Fruit fly (Drosophila melanogaster): ENCODE data around the gene ovo.
A peak's percentile ranks its signal among the peaks of the same experiment; 100 is the strongest.

The ovo gene

dm6 chrX:5052994-5053393 is 4.9 kb downstream of the ovo start (continued):
- no peak for TF ChIP-seq fkh (GFP tag; optimal IDR thresholded peaks at IDR 0.05)
- peak; percentile 34 for TF ChIP-seq CG8632 (GFP tag; optimal IDR thresholded peaks at IDR 0.05)
- no peak for TF ChIP-seq CG10631 (GFP tag; optimal IDR thresholded peaks at IDR 0.05)
- TF ChIP-seq fd59A (GFP tag; optimal IDR thresholded peaks at IDR 0.05), result peak; percentile 28
- TF ChIP-seq Eip75B (GFP tag; optimal IDR thresholded peaks at IDR 0.05), result peak; percentile 59
- TF ChIP-seq CG8119 (GFP tag; IDR thresholded peaks at IDR 0.05), result peak; percentile 50; the same call in 2 of the 3 replicates
- TF ChIP-seq ss (GFP tag; optimal IDR thresholded peaks at IDR 0.05), result peak; percentile 78 to 90

dm6 chrX:5055011-5055410 is 6.9 kb downstream of the ovo start:
- no peak for TF ChIP-seq CG8119 (GFP tag; IDR thresholded peaks at IDR 0.05)
- no peak for TF ChIP-seq topi (GFP tag; optimal IDR thresholded peaks at IDR 0.05)
- no peak for TF ChIP-seq spab (GFP tag; optimal IDR thresholded peaks at IDR 0.05)
- no peak for TF ChIP-seq vri (GFP tag; optimal IDR thresholded peaks at IDR 0.05)
- no peak for TF ChIP-seq CG11294 (GFP tag; IDR thresholded peaks at IDR 0.05)
- TF ChIP-seq eg (GFP tag; IDR thresholded peaks at IDR 0.05), result no peak
- peak; percentile 23 for TF ChIP-seq Eip78C (GFP tag)
- no peak for TF ChIP-seq Lpt (GFP tag; optimal IDR thresholded peaks at IDR 0.05)
- no peak for TF ChIP-seq CG8319 (GFP tag; optimal IDR thresholded peaks at IDR 0.05)

- TF ChIP-seq svp (GFP tag) (no peak), vri (GFP tag; optimal IDR thresholded peaks at IDR 0.05) (peak; percentile 7), pdm3 (GFP tag; optimal IDR thresholded peaks at IDR 0.05) (peak; percentile 0), CG3919 (GFP tag; optimal IDR thresholded peaks at IDR 0.05) (no peak)
Measured at dm6 chrX:5056076-5056475, 8.0 kb downstream of the ovo start.

dm6 chrX:5058688-5059087 is 10.6 kb downstream of the ovo start:
- TF ChIP-seq vri (GFP tag; optimal IDR thresholded peaks at IDR 0.05) (peak; percentile 19), CG15336 (GFP tag; IDR thresholded peaks at IDR 0.05) (peak; percentile 50; the same call in 1 of the 2 replicates), CG9139 (GFP tag; optimal IDR thresholded peaks at IDR 0.05) (no peak), OdsH (GFP tag; optimal IDR thresholded peaks at IDR 0.05) (peak; percentile 42), acj6 (GFP tag; optimal IDR thresholded peaks at IDR 0.05) (peak; percentile 1), Sox102F (GFP tag; optimal IDR thresholded peaks at IDR 0.05) (peak; percentile 10), CG11294 (GFP tag; IDR thresholded peaks at IDR 0.05) (peak; percentile 54; the same call in 1 of the 2 replicates), Met (GFP tag; optimal IDR thresholded peaks at IDR 0.05) (peak; percentile 18), dac (GFP tag; optimal IDR thresholded peaks at IDR 0.05) (no peak), CG3919 (GFP tag; optimal IDR thresholded peaks at IDR 0.05) (peak; percentile 9), CG10631 (GFP tag; optimal IDR thresholded peaks at IDR 0.05) (peak; percentile 30), cyc (GFP tag; optimal IDR thresholded peaks at IDR 0.05) (peak; percentile 27), esn (GFP tag; optimal IDR thresholded peaks at IDR 0.05) (peak; percentile 39), Gug (GFP tag; IDR thresholded peaks at IDR 0.05) (peak; percentile 25; the same call in 1 of the 2 replicates), CG31627 (GFP tag; optimal IDR thresholded peaks at IDR 0.05) (peak; percentile 43), achi (GFP tag; optimal IDR thresholded peaks at IDR 0.05) (peak; percentile 24), dsx (GFP tag; optimal IDR thresholded peaks at IDR 0.05; ENCODE audit: poor library complexity, severe bottlenecking) (no peak), eg (GFP tag; IDR thresholded peaks at IDR 0.05) (peak; percentile 61; the same call in 2 of the 3 replicates), Hr39 (GFP tag; optimal IDR thresholded peaks at IDR 0.05) (peak; percentile 48), topi (GFP tag; optimal IDR thresholded peaks at IDR 0.05) (peak; percentile 1), Hr4 (GFP tag; optimal IDR thresholded peaks at IDR 0.05) (no peak), CG11902 (GFP tag; optimal IDR thresholded peaks at IDR 0.05) (no peak), lz (GFP tag; optimal IDR thresholded peaks at IDR 0.05) (peak; percentile 36), Smox (GFP tag; optimal IDR thresholded peaks at IDR 0.05) (peak; percentile 4), CG6808 (GFP tag; optimal IDR thresholded peaks at IDR 0.05) (no peak), Blimp-1 (GFP tag; optimal IDR thresholded peaks at IDR 0.05) (no peak), CG16779 (tag; optimal IDR thresholded peaks at IDR 0.05) (no peak), CG8119 (GFP tag; IDR thresholded peaks at IDR 0.05) (0 out of 3 replicates have a peak, but pooled peaks have one; percentile 34), Eip78C (GFP tag) (peak; percentile 46), CG34406 (GFP tag; optimal IDR thresholded peaks at IDR 0.05) (no peak), Ets21C (GFP tag; optimal IDR thresholded peaks at IDR 0.05) (no peak), CG6163 (GFP tag; IDR thresholded peaks at IDR 0.05) (peak; percentile 59; the same call in 1 of the 3 replicates), pdm3 (GFP tag; optimal IDR thresholded peaks at IDR 0.05) (peak; percentile 27), CG32006 (GFP tag; optimal IDR thresholded peaks at IDR 0.05) (peak; percentile 38)

All from whole organism, prepupa.